Worm (Caenorhabditis elegans): ENCODE measurements around the gene famh-161.

- TF ChIP-seq nhr-28 (tag; optimal IDR thresholded peaks at IDR 0.05) (no peak), nhr-76 (tag; optimal IDR thresholded peaks at IDR 0.05) (no peak), sptf-1 (tag; optimal IDR thresholded peaks at IDR 0.05) (no peak), unc-39 (tag; optimal IDR thresholded peaks at IDR 0.05) (no peak), lin-13 (tag; optimal IDR thresholded peaks at IDR 0.05) (no peak), lsy-2 (tag; optimal IDR thresholded peaks at IDR 0.05) (no peak), unc-62 (GFP tag; optimal IDR thresholded peaks at IDR 0.05) (no peak)
These were observed 8.0 kb downstream of the famh-161 start, which contains the start of the genes srh-166 and Y38H6C.24 for ce11 chrV:20525816-20526459.

Measured in whole organism, mixed stage, embryonic.